Worm (Caenorhabditis elegans) whole organism, L1 larva: ENCODE measurements around the gene str-158.

Experiments
- C04F5.9 ChIP-seq: sonication (generic microtip); optimal IDR thresholded peaks from 2 replicates; lab custom pipeline; 2016; ENCODE audit warnings: missing genetic modification characterization, missing compliant biosample characterization
- F16B12.6 ChIP-seq: fragments of 150-350 bp; optimal IDR thresholded peaks from 2 replicates; lab custom pipeline; 2014; ENCODE audit warnings: missing biosample characterization, missing genetic modification characterization
- aha-1 ChIP-seq: fragments of 150-350 bp; optimal IDR thresholded peaks from 2 replicates; lab custom pipeline; 2014; ENCODE audit warnings: missing biosample characterization, missing genetic modification characterization
- aly-2 ChIP-seq: fragments of 150-350 bp; optimal IDR thresholded peaks from 2 replicates; lab custom pipeline; 2014; ENCODE audit warnings: missing biosample characterization, missing genetic modification characterization
- ama-1 ChIP-seq: fragments of 150-350 bp; optimal IDR thresholded peaks from 2 replicates; lab custom pipeline; 2014
- blmp-1 ChIP-seq: fragments of 150-350 bp; optimal IDR thresholded peaks from 2 replicates; lab custom pipeline; 2014; ENCODE audit warnings: missing biosample characterization, missing genetic modification characterization
- ceh-63 ChIP-seq: fragments of 200-800 bp; sonication (Bioruptor generic); optimal IDR thresholded peaks from 2 replicates; lab custom pipeline; 2018; ENCODE audit warnings: mild to moderate bottlenecking, missing genetic modification characterization, missing compliant biosample characterization
- ceh-88 ChIP-seq: fragments of 200-800 bp; sonication (Bioruptor generic); IDR thresholded peaks from 2 replicates; pipeline ENCODE4 v1.3.6; 2022; ENCODE audit warnings: missing genetic modification characterization, missing compliant biosample characterization
- ceh-90 ChIP-seq: sonication (generic microtip); optimal IDR thresholded peaks from 2 replicates; lab custom pipeline; 2016; ENCODE audit warnings: missing genetic modification characterization, missing compliant biosample characterization
- ces-1 ChIP-seq: fragments of 150-350 bp; optimal IDR thresholded peaks from 2 replicates; lab custom pipeline; 2014; ENCODE audit warnings: missing biosample characterization, missing genetic modification reagents, missing genetic modification characterization
- dpl-1 ChIP-seq, 3 experiments: fragments of 150-350 bp in 2 of 3; sonication (generic microtip) in 1 of 3; optimal IDR thresholded peaks; 2 replicates each; lab custom pipeline; 2014 to 2017; ENCODE audit warnings: missing biosample characterization in 3 of 3, missing genetic modification characterization in 3 of 3, missing genetic modification reagents in 3 of 3
- dsc-1 ChIP-seq: sonication (generic microtip); optimal IDR thresholded peaks from 2 replicates; lab custom pipeline; 2016; ENCODE audit warnings: mild to moderate bottlenecking, missing genetic modification characterization, missing compliant biosample characterization
- efl-3 ChIP-seq: fragments of 200-800 bp; sonication (Bioruptor generic); optimal IDR thresholded peaks from 2 replicates; lab custom pipeline; 2018; ENCODE audit warnings: mild to moderate bottlenecking, missing genetic modification characterization, missing compliant biosample characterization
- fkh-10 ChIP-seq: sonication (generic microtip); optimal IDR thresholded peaks from 2 replicates; lab custom pipeline; 2017; ENCODE audit warnings: missing biosample characterization, missing genetic modification reagents, missing genetic modification characterization
- fkh-4 ChIP-seq: sonication (generic microtip); optimal IDR thresholded peaks from 2 replicates; lab custom pipeline; 2016; ENCODE audit warnings: missing compliant biosample characterization, missing genetic modification characterization, borderline replicate concordance
- fos-1 ChIP-seq: fragments of 150-350 bp; optimal IDR thresholded peaks from 2 replicates; lab custom pipeline; 2014; ENCODE audit warnings: missing biosample characterization, missing genetic modification characterization
- grh-1 ChIP-seq: fragments of 200-800 bp; sonication (Bioruptor generic); IDR thresholded peaks from 2 replicates; pipeline ENCODE4 v1.3.6; 2022; ENCODE audit warnings: missing genetic modification reagents, missing genetic modification characterization, missing compliant biosample characterization
- hlh-17 ChIP-seq: fragments of 200-800 bp; sonication (Bioruptor generic); optimal IDR thresholded peaks from 2 replicates; lab custom pipeline; 2018; ENCODE audit warnings: missing genetic modification characterization, mild to moderate bottlenecking, missing compliant biosample characterization, moderate library complexity, borderline replicate concordance
- hlh-4 ChIP-seq: sonication (generic microtip); optimal IDR thresholded peaks from 2 replicates; lab custom pipeline; 2016; ENCODE audit warnings: mild to moderate bottlenecking, missing genetic modification characterization, missing compliant biosample characterization
- hpl-2 ChIP-seq: fragments of 150-350 bp; optimal IDR thresholded peaks from 2 replicates; lab custom pipeline; 2014; ENCODE audit warnings: missing biosample characterization, missing genetic modification reagents, missing genetic modification characterization
- jun-1 ChIP-seq: fragments of 150-350 bp; optimal IDR thresholded peaks from 2 replicates; lab custom pipeline; 2014; ENCODE audit warnings: missing biosample characterization, missing genetic modification reagents, missing genetic modification characterization
- lin-14 ChIP-seq: fragments of 200-800 bp; sonication (Bioruptor generic); optimal IDR thresholded peaks from 2 replicates; lab custom pipeline; 2018; ENCODE audit warnings: mild to moderate bottlenecking, missing genetic modification characterization, moderate library complexity, missing compliant biosample characterization
- lin-35 ChIP-seq, 2 experiments: fragments of 150-350 bp; optimal IDR thresholded peaks; 2 replicates each; lab custom pipeline; 2014; ENCODE audit warnings: missing biosample characterization in 2 of 2, missing genetic modification characterization in 2 of 2, missing genetic modification reagents in 2 of 2
- lir-3 ChIP-seq: sonication (generic microtip); optimal IDR thresholded peaks from 2 replicates; lab custom pipeline; 2016; ENCODE audit warnings: mild to moderate bottlenecking, missing genetic modification characterization, moderate library complexity, missing compliant biosample characterization; ENCODE audit not compliant: poor library complexity
- lsy-2 ChIP-seq, 2 experiments: fragments of 150-350 bp; optimal IDR thresholded peaks; 2 replicates each; lab custom pipeline; 2014; ENCODE audit warnings: missing biosample characterization in 2 of 2, missing genetic modification characterization in 2 of 2
- mab-9 ChIP-seq: fragments of 200-800 bp; sonication (Bioruptor generic); IDR thresholded peaks from 2 replicates; pipeline ENCODE4 v1.3.6; 2022; ENCODE audit warnings: missing genetic modification reagents, missing genetic modification characterization, missing compliant biosample characterization
- mdl-1 ChIP-seq, 2 experiments: fragments of 150-350 bp; optimal IDR thresholded peaks; 2 replicates each; lab custom pipeline; 2014 to 2017; ENCODE audit warnings: missing biosample characterization in 2 of 2, missing genetic modification characterization in 2 of 2, inconsistent platforms in 1 of 2
- mef-2 ChIP-seq: fragments of 150-350 bp; optimal IDR thresholded peaks from 2 replicates; lab custom pipeline; 2014; ENCODE audit warnings: missing biosample characterization, missing genetic modification characterization
- nhr-11 ChIP-seq: fragments of 150-350 bp; optimal IDR thresholded peaks from 2 replicates; lab custom pipeline; 2014; ENCODE audit warnings: missing biosample characterization, missing genetic modification characterization
- nhr-47 ChIP-seq: sonication (generic microtip); optimal IDR thresholded peaks from 2 replicates; lab custom pipeline; 2016; ENCODE audit warnings: mild to moderate bottlenecking, missing genetic modification characterization, moderate library complexity, missing compliant biosample characterization
- nhr-76 ChIP-seq: sonication (generic microtip); optimal IDR thresholded peaks from 2 replicates; lab custom pipeline; 2017; ENCODE audit warnings: missing biosample characterization, missing genetic modification characterization
- pag-3 ChIP-seq: sonication (generic microtip); optimal IDR thresholded peaks from 2 replicates; lab custom pipeline; 2017; ENCODE audit warnings: missing genetic modification characterization, mild to moderate bottlenecking, missing compliant biosample characterization, antibody characterized with exemption, borderline replicate concordance; ENCODE audit not compliant: insufficient read depth
- pax-3 ChIP-seq: fragments of 200-800 bp; sonication (Bioruptor generic); optimal IDR thresholded peaks from 2 replicates; lab custom pipeline; 2018; ENCODE audit warnings: mild to moderate bottlenecking, missing genetic modification characterization, moderate library complexity, missing compliant biosample characterization
- pqm-1 ChIP-seq: sonication (generic microtip); optimal IDR thresholded peaks from 3 replicates; lab custom pipeline; 2017; ENCODE audit warnings: missing biosample characterization, missing genetic modification characterization
- skn-1 ChIP-seq: fragments of 150-350 bp; optimal IDR thresholded peaks from 2 replicates; lab custom pipeline; 2014; ENCODE audit warnings: missing biosample characterization, missing genetic modification characterization
- sox-4 ChIP-seq: sonication (generic microtip); optimal IDR thresholded peaks from 2 replicates; lab custom pipeline; 2016; ENCODE audit warnings: missing genetic modification characterization, missing compliant biosample characterization
- sptf-1 ChIP-seq: fragments of 150-350 bp; optimal IDR thresholded peaks from 2 replicates; lab custom pipeline; 2014; ENCODE audit warnings: missing biosample characterization, missing genetic modification characterization
- tbx-2 ChIP-seq: sonication (generic microtip); optimal IDR thresholded peaks from 2 replicates; lab custom pipeline; 2016; ENCODE audit warnings: missing genetic modification characterization, missing compliant biosample characterization
- tlp-1 ChIP-seq: fragments of 150-350 bp; optimal IDR thresholded peaks from 2 replicates; lab custom pipeline; 2014; ENCODE audit warnings: missing biosample characterization, missing genetic modification characterization
- unc-130 ChIP-seq: fragments of 150-350 bp; optimal IDR thresholded peaks from 2 replicates; lab custom pipeline; 2017; ENCODE audit warnings: missing biosample characterization, missing genetic modification characterization, inconsistent platforms
- unc-86 ChIP-seq: sonication (generic microtip); optimal IDR thresholded peaks from 2 replicates; lab custom pipeline; 2016; ENCODE audit warnings: missing genetic modification characterization, missing compliant biosample characterization
- unc-98 ChIP-seq: fragments of 200-800 bp; sonication (Bioruptor generic); IDR thresholded peaks from 2 replicates; pipeline ENCODE4 v1.3.6; 2022; ENCODE audit warnings: missing genetic modification characterization, missing compliant biosample characterization
- xbp-1 ChIP-seq: sonication (generic microtip); optimal IDR thresholded peaks from 2 replicates; lab custom pipeline; 2016; ENCODE audit warnings: missing genetic modification characterization, missing compliant biosample characterization
- zag-1 ChIP-seq: fragments of 150-350 bp; optimal IDR thresholded peaks from 2 replicates; lab custom pipeline; 2014; ENCODE audit warnings: missing biosample characterization, missing genetic modification characterization
- zip-4 ChIP-seq: fragments of 200-800 bp; sonication (Bioruptor generic); optimal IDR thresholded peaks from 2 replicates; lab custom pipeline; 2018; ENCODE audit warnings: mild to moderate bottlenecking, missing genetic modification characterization, moderate library complexity, missing compliant biosample characterization
- ztf-4 ChIP-seq: fragments of 150-350 bp; optimal IDR thresholded peaks from 2 replicates; lab custom pipeline; 2014; ENCODE audit warnings: missing biosample characterization, missing genetic modification characterization

Gene str-158

DNA sequence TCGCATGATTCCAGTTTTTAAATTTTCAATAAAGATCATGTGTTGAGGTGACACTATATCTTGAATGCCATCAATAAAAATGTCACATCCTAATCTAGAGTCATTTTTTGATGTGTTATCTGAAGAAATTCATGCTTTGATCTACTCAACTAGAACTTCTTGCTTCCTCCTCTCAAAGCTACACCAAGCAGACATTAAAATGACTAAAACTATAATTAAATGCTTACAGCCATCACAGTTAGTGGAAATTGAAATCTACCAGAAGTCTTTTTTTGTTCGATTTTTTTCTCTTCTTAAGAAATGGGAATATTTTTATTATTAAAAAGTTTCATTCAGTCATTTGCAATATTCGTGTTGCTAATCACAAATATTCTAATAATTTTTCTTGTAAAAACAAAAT is at the start of gene str-158:
Gene str-158 (plus strand): TSS at position 301 of the 400 bp plus-strand sequence.
- TF ChIP-seq mab-9 (GFP tag; lab: Robert Waterston, UW) (no peak), unc-98 (GFP tag; lab: Robert Waterston, UW) (no peak), aly-2 (tag; lab: Kevin White, UChicago) (no peak), ceh-90 (tag; lab: Kevin White, UChicago) (no peak), ces-1 (GFP tag; lab: Kevin White, UChicago) (no peak), jun-1 (tag; lab: Kevin White, UChicago) (no peak), C04F5.9 (tag; lab: Kevin White, UChicago) (no peak), skn-1 (tag; lab: Kevin White, UChicago) (no peak), hlh-17 (GFP tag; lab: Kevin White, UChicago) (no peak), tlp-1 (tag; lab: Kevin White, UChicago) (no peak)
- TF ChIP-seq, all 84 proteins: peak for 0

ce11 chrIV:4870546-4870945 is 47.3 kb upstream of the str-158 start, which contains the start of gene str-175:
Gene str-175, minus strand, starts transcription at chrIV:4870646.
- TF ChIP-seq blmp-1 (tag; lab: Kevin White, UChicago) (no peak), mdl-1 (tag; optimal IDR thresholded peaks at IDR 0.05; lab: Kevin White, UChicago) (no peak), fkh-4 (tag; lab: Kevin White, UChicago) (no peak), grh-1 (GFP tag; lab: Robert Waterston, UW) (no peak), unc-86 (tag; lab: Kevin White, UChicago) (no peak), efl-3 (no peak)
- TF ChIP-seq, all 84 proteins: peak for 0

ce11 chrIV:4874603-4875002 is 43.3 kb upstream of the str-158 start, which contains the start of gene str-174:
Gene str-174, minus strand, starts transcription at chrIV:4874703.
- TF ChIP-seq aha-1 (no peak), pax-3 (tag; lab: Kevin White, UChicago) (no peak), lin-14 (no peak), dpl-1 (GFP tag; optimal IDR thresholded peaks at IDR 0.05; lab: Kevin White, UChicago) (no peak)
- TF ChIP-seq, all 84 proteins: peak for 0

DNA sequence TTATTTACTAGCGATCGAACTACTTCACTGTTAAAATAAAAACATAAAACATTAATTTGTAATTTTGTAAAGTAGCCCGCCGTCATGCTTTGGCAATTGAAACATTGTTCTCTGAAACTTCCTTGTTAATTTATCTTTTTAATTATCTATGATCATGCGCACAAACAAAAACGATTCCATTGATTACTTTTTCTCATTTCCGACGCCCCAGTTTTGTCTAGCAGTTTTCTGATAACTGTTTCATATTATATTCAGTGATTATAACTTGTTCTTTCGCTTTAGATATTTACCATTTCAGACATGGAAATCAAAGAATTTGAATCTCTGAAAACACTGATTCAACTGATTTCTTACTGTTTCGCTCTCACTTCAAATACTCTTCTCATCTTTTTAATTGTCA is 40.8 kb upstream of the str-158 start, which contains the start of gene str-170:
Gene str-170 (plus strand): TSS at position 301 of the 400 bp plus-strand sequence.
- TF ChIP-seq sox-4 (no peak), dsc-1 (no peak), fos-1 (tag; lab: Kevin White, UChicago) (no peak), lsy-2 (tag; optimal IDR thresholded peaks at IDR 0.05; lab: Kevin White, UChicago) (no peak), lin-35 (GFP tag; optimal IDR thresholded peaks at IDR 0.05; lab: Kevin White, UChicago) (no peak), nhr-76 (tag; lab: Kevin White, UChicago) (no peak), tbx-2 (tag; lab: Kevin White, UChicago) (no peak), fkh-4 (tag; lab: Kevin White, UChicago) (no peak), unc-130 (tag; lab: Kevin White, UChicago) (no peak), ceh-88 (GFP tag; lab: Robert Waterston, UW) (no peak), xbp-1 (tag; lab: Kevin White, UChicago) (no peak), unc-86 (tag; lab: Kevin White, UChicago) (no peak), pqm-1 (tag; lab: Kevin White, UChicago) (no peak), lir-3 (no peak), fkh-10 (GFP tag; lab: Kevin White, UChicago) (no peak)

ce11 chrIV:4880634-4881033 is 37.2 kb upstream of the str-158 start:
- TF ChIP-seq nhr-11 (tag; lab: Kevin White, UChicago) (no peak), mab-9 (GFP tag; lab: Robert Waterston, UW) (peak; percentile 20; the same call in 1 of the 2 replicates), ztf-4 (no peak), hpl-2 (no peak), ama-1 (lab: Kevin White, UChicago) (no peak), zip-4 (GFP tag; lab: Kevin White, UChicago) (peak; percentile 52), nhr-47 (tag; lab: Kevin White, UChicago) (peak; percentile 78), tlp-1 (tag; lab: Kevin White, UChicago) (no peak), zag-1 (tag; lab: Kevin White, UChicago) (no peak), ceh-63 (no peak), hlh-4 (tag; lab: Kevin White, UChicago) (no peak), sox-4 (peak; percentile 32), mef-2 (no peak), sptf-1 (tag; lab: Kevin White, UChicago) (no peak), xbp-1 (tag; lab: Kevin White, UChicago) (peak; percentile 44), pag-3 (tag; lab: Kevin White, UChicago) (no peak), F16B12.6 (tag; lab: Kevin White, UChicago) (no peak)
